Worm (Caenorhabditis elegans): Measurements from ENCODE around the gene C54H2.4.

- no peak for TF ChIP-seq elt-3 (tag; optimal IDR thresholded peaks at IDR 0.05)
- TF ChIP-seq snpc-4 (tag; optimal IDR thresholded peaks at IDR 0.05) = no peak
- no peak for TF ChIP-seq R02D3.7 (tag; optimal IDR thresholded peaks at IDR 0.05)
- TF ChIP-seq nhr-12 (tag; optimal IDR thresholded peaks at IDR 0.05) = no peak
- TF ChIP-seq elt-2 (tag; optimal IDR thresholded peaks at IDR 0.05) = no peak
- no peak for TF ChIP-seq unc-62 (GFP tag; optimal IDR thresholded peaks at IDR 0.05)
- peak; percentile 85 for TF ChIP-seq nhr-25 (tag; optimal IDR thresholded peaks at IDR 0.05)
- no peak for TF ChIP-seq zag-1 (tag; optimal IDR thresholded peaks at IDR 0.05)
- TF ChIP-seq elt-1 (tag; optimal IDR thresholded peaks at IDR 0.05) = peak; percentile 9
- TF ChIP-seq egl-27 (tag; optimal IDR thresholded peaks at IDR 0.05) = no peak
Observed at ce11 chrX:5810677-5811076, 40.1 kb upstream of the C54H2.4 start.

Data from whole organism, L3 larva.